Worm (Caenorhabditis elegans) whole organism, mixed stage, embryonic: ENCODE results near the gene sand-1.
A peak's percentile ranks its signal among the peaks of the same experiment; 100 is the strongest.

Experiments
- blmp-1 ChIP-seq: fragments of 150-350 bp; optimal IDR thresholded peaks from 2 replicates; lab custom pipeline; 2014; ENCODE audit warnings: missing biosample characterization, missing genetic modification characterization
- ceh-43 ChIP-seq: fragments of 200-800 bp; sonication (Bioruptor generic); optimal IDR thresholded peaks from 2 replicates; lab custom pipeline; 2018; ENCODE audit warnings: mild to moderate bottlenecking, missing genetic modification characterization, moderate library complexity, missing compliant biosample characterization
- elt-3 ChIP-seq: fragments of 150-350 bp; optimal IDR thresholded peaks from 2 replicates; lab custom pipeline; 2014; ENCODE audit warnings: missing biosample characterization, missing genetic modification characterization
- lin-13 ChIP-seq: fragments of 150-350 bp; optimal IDR thresholded peaks from 2 replicates; lab custom pipeline; 2014; ENCODE audit warnings: missing biosample characterization, missing genetic modification characterization
- lsy-2 ChIP-seq: fragments of 150-350 bp; optimal IDR thresholded peaks from 2 replicates; lab custom pipeline; 2014; ENCODE audit warnings: missing biosample characterization, missing genetic modification characterization
- mab-5 ChIP-seq: fragments of 150-350 bp; optimal IDR thresholded peaks from 2 replicates; lab custom pipeline; 2014; ENCODE audit warnings: missing biosample characterization, missing genetic modification characterization
- mep-1 ChIP-seq: fragments of 150-350 bp; optimal IDR thresholded peaks from 2 replicates; lab custom pipeline; 2017; ENCODE audit warnings: missing biosample characterization, missing genetic modification reagents, missing genetic modification characterization, inconsistent platforms
- nhr-76 ChIP-seq: sonication (generic microtip); optimal IDR thresholded peaks from 2 replicates; lab custom pipeline; 2017; ENCODE audit warnings: missing biosample characterization, missing genetic modification characterization

DNA sequence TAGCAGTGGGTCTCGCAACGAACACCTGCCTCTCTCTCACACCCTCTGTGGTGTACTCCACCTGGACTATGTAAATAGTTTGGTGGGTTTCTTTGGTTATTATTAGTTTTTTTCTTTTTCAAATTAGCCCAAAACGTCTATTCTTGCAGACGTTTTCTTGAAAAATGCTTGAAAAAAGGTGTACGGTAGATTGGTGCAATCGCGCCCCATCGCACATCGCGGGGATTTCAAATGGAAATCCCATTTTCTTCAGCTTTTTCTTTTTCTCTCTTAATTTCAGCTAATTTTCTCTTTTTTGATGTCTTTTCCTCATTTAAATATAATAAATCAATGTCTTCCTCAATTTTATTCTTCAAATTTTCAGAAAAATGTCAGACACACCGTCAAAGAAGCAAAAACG is 12.5 kb upstream of the sand-1 start, which contains the start of gene Y4C6B.1:
- TF ChIP-seq mep-1 = peak; percentile 18
- TF ChIP-seq ceh-43 (GFP tag; lab: Kevin White, UChicago) = no peak
- no peak for TF ChIP-seq mab-5
- no peak for TF ChIP-seq elt-3
- no peak for TF ChIP-seq lin-13 (tag; lab: Kevin White, UChicago)
- peak; percentile 88 for TF ChIP-seq lsy-2
- TF ChIP-seq nhr-76 = no peak
- TF ChIP-seq blmp-1 (tag; lab: Kevin White, UChicago) = no peak
